Worm (Caenorhabditis elegans): ENCODE measurements around the gene cdkl-1.

Gene cdkl-1

ce11 chrV:11076403-11076802, 22.3 kb upstream of the cdkl-1 start (continued):
- TF ChIP-seq ekl-4 (GFP tag; IDR thresholded peaks at IDR 0.05) (peak; percentile 95), nfya-1 (tag; optimal IDR thresholded peaks at IDR 0.05; ENCODE audit: borderline replicate concordance, insufficient read depth) (no peak), Y53F4B.3 (GFP tag; IDR thresholded peaks at IDR 0.05) (no peak), madf-6 (GFP tag; IDR thresholded peaks at IDR 0.05) (peak; percentile 86), hmg-20 (GFP tag; IDR thresholded peaks at IDR 0.05) (peak; percentile 60; the same call in 1 of the 2 replicates), xnd-1 (tag; optimal IDR thresholded peaks at IDR 0.05) (peak; percentile 9), fkh-3 (tag; optimal IDR thresholded peaks at IDR 0.05) (no peak), F10E7.11 (tag; optimal IDR thresholded peaks at IDR 0.05) (peak; percentile 83), dpff-1 (tag; optimal IDR thresholded peaks at IDR 0.05) (no peak), gei-17 (GFP tag; optimal IDR thresholded peaks at IDR 0.05) (no peak), F22D6.2 (tag; optimal IDR thresholded peaks at IDR 0.05) (no peak), mcd-1 (GFP tag; IDR thresholded peaks at IDR 0.05) (peak; percentile 55), ceh-58 (GFP tag; IDR thresholded peaks at IDR 0.05) (0 out of 2 replicates have a peak, but pooled peaks have one; percentile 70), ztf-26 (tag; optimal IDR thresholded peaks at IDR 0.05) (no peak), rcor-1 (GFP tag; IDR thresholded peaks at IDR 0.05) (peak; percentile 75; the same call in 1 of the 2 replicates), mxl-1 (tag; optimal IDR thresholded peaks at IDR 0.05) (no peak), tlf-1 (GFP tag; optimal IDR thresholded peaks at IDR 0.05) (peak; percentile 78), attf-3 (GFP tag; conservative IDR thresholded peaks at IDR 0.05) (no peak), dox-1 (GFP tag; IDR thresholded peaks at IDR 0.05) (peak; percentile 65), F33H1.4 (GFP tag; IDR thresholded peaks at IDR 0.05) (peak; percentile 24), F49E8.2 (tag; optimal IDR thresholded peaks at IDR 0.05; ENCODE audit: insufficient read depth) (peak; percentile 96), nfyb-1 (GFP tag; IDR thresholded peaks at IDR 0.05) (peak; percentile 84), bed-1 (GFP tag; IDR thresholded peaks at IDR 0.05) (0 out of 2 replicates have a peak, but pooled peaks have one; percentile 74), madf-3 (GFP tag; IDR thresholded peaks at IDR 0.05) (peak; percentile 94), lin-40 (tag; optimal IDR thresholded peaks at IDR 0.05) (peak; percentile 37), F52B5.7 (tag; optimal IDR thresholded peaks at IDR 0.05) (peak; percentile 88), ets-4 (GFP tag; optimal IDR thresholded peaks at IDR 0.05) (no peak), snpc-3.4 (tag; optimal IDR thresholded peaks at IDR 0.05) (peak; percentile 81), madf-10 (tag; optimal IDR thresholded peaks at IDR 0.05) (peak; percentile 31), ztf-28 (GFP tag; IDR thresholded peaks at IDR 0.05) (no peak), B0035.1 (tag; optimal IDR thresholded peaks at IDR 0.05) (peak; percentile 24)

- TF ChIP-seq mcd-1 (GFP tag; IDR thresholded peaks at IDR 0.05) (peak; percentile 95), B0019.2 (GFP tag; conservative IDR thresholded peaks at IDR 0.05) (peak; percentile 75; the same call in 1 of the 2 replicates), ZK185.1 (tag; optimal IDR thresholded peaks at IDR 0.05; ENCODE audit: poor library complexity, severe bottlenecking) (no peak), hrde-1 (tag; optimal IDR thresholded peaks at IDR 0.05; ENCODE audit: borderline replicate concordance) (peak; percentile 38), dpff-1 (tag; optimal IDR thresholded peaks at IDR 0.05) (no peak), B0035.1 (tag; optimal IDR thresholded peaks at IDR 0.05) (no peak), rec-8 (tag; optimal IDR thresholded peaks at IDR 0.05) (no peak), lin-54 (GFP tag; optimal IDR thresholded peaks at IDR 0.05) (peak; percentile 93), ceh-79 (tag; optimal IDR thresholded peaks at IDR 0.05) (no peak), xnd-1 (tag; optimal IDR thresholded peaks at IDR 0.05) (peak; percentile 66), Y53F4B.3 (GFP tag; IDR thresholded peaks at IDR 0.05) (no peak), ets-4 (GFP tag; optimal IDR thresholded peaks at IDR 0.05) (no peak), let-607 (tag; optimal IDR thresholded peaks at IDR 0.05) (no peak), cebp-1 (GFP tag; IDR thresholded peaks at IDR 0.05) (no peak), cebp-1 (tag; optimal IDR thresholded peaks at IDR 0.05) (no peak), lin-35 (GFP tag; optimal IDR thresholded peaks at IDR 0.05) (peak; percentile 54 to 72 (median 65)), unc-62 (GFP tag; optimal IDR thresholded peaks at IDR 0.05) (no peak), egl-44 (GFP tag; IDR thresholded peaks at IDR 0.05) (no peak), attf-6 (GFP tag; IDR thresholded peaks at IDR 0.05) (peak; percentile 52; the same call in 1 of the 2 replicates), F23B12.7 (tag; optimal IDR thresholded peaks at IDR 0.05; ENCODE audit: insufficient read depth) (peak; percentile 22), Y79H2A.3 (GFP tag; conservative IDR thresholded peaks at IDR 0.05) (0 out of 2 replicates have a peak, but pooled peaks have one; percentile 39)
These were observed 20.5 kb upstream of the cdkl-1 start, which contains the start of gene act-2 for ce11 chrV:11078104-11078724. act-2 (minus strand) TSS chrV:11078154.
